Fruit fly (Drosophila melanogaster) S2 (cell line): ENCODE data around the gene TotA.

ENCODE experiments used
- CG8478 ChIP-seq: fragments of >200 bp; optimal IDR thresholded peaks from 2 replicates; lab custom pipeline; 2018
- CTCF ChIP-seq, 2 experiments: fragments of >200 bp; optimal IDR thresholded peaks; 2 replicates each; lab custom pipeline; 2018

dm6 chr3R:20908641-20909040, 37.8 kb downstream of the TotA start:
- TF ChIP-seq CG8478 (lab: Kevin White, UChicago) (no peak), CTCF (optimal IDR thresholded peaks at IDR 0.05; lab: Kevin White, UChicago) (peak; percentile 80)
